Fruit fly (Drosophila melanogaster) whole organism, embryonic: ENCODE data around the gene Ac13E.

Experiments
- Aef1 ChIP-seq: fragments of 200-800 bp; sonication (Bioruptor generic); IDR thresholded peaks from 3 replicates; pipeline ENCODE4 v1.3.6; 2022; ENCODE audit warnings: missing biosample characterization, missing genetic modification characterization
- Bgb ChIP-seq: fragments of 200-800 bp; sonication (Bioruptor generic); IDR thresholded peaks from 2 replicates; pipeline ENCODE4 v1.3.6; 2022; ENCODE audit warnings: missing biosample characterization, missing genetic modification characterization; ENCODE audit not compliant: partially characterized antibody
- CG10147 ChIP-seq: fragments of 200-800 bp; sonication (Bioruptor generic); optimal IDR thresholded peaks from 2 replicates; lab custom pipeline; 2019; ENCODE audit warnings: missing biosample characterization, mild to moderate bottlenecking, missing genetic modification characterization, moderate library complexity
- CG10321 ChIP-seq: fragments of 200-800 bp; sonication (Bioruptor generic); IDR thresholded peaks from 2 replicates; pipeline ENCODE4 v1.3.6; 2022; ENCODE audit warnings: missing biosample characterization, missing genetic modification characterization
- CG10654 ChIP-seq: fragments of 200-800 bp; sonication (Bioruptor generic); optimal IDR thresholded peaks from 2 replicates; lab custom pipeline; 2016; ENCODE audit warnings: missing biosample characterization, missing genetic modification characterization
- CG12942 ChIP-seq: fragments of 200-800 bp; sonication (Bioruptor generic); optimal IDR thresholded peaks from 3 replicates; lab custom pipeline; 2016; ENCODE audit warnings: missing biosample characterization, missing genetic modification characterization
- CG13123 ChIP-seq: fragments of 200-800 bp; sonication (Bioruptor generic); optimal IDR thresholded peaks from 2 replicates; lab custom pipeline; 2016; ENCODE audit warnings: missing biosample characterization, missing genetic modification characterization
- CG14667 ChIP-seq: fragments of 200-800 bp; sonication (Bioruptor generic); IDR thresholded peaks from 2 replicates; pipeline ENCODE4 v1.3.6; 2022; ENCODE audit warnings: missing biosample characterization, missing genetic modification characterization
- CG15601 ChIP-seq: fragments of 200-800 bp; sonication (Bioruptor generic); optimal IDR thresholded peaks from 3 replicates; lab custom pipeline; 2019; ENCODE audit warnings: missing biosample characterization, mild to moderate bottlenecking, missing genetic modification characterization, moderate library complexity
- CG15696 ChIP-seq: fragments of 200-800 bp; sonication (Bioruptor generic); optimal IDR thresholded peaks from 2 replicates; lab custom pipeline; 2019; ENCODE audit warnings: missing biosample characterization, mild to moderate bottlenecking, missing genetic modification characterization, moderate library complexity
- CG16863 ChIP-seq: fragments of 200-800 bp; sonication (Bioruptor generic); optimal IDR thresholded peaks from 3 replicates; lab custom pipeline; 2016; ENCODE audit warnings: missing biosample characterization, missing genetic modification characterization
- CG17361 ChIP-seq: fragments of 200-800 bp; sonication (Bioruptor generic); IDR thresholded peaks from 3 replicates; pipeline ENCODE4 v1.3.6; 2022; ENCODE audit warnings: missing biosample characterization, missing genetic modification characterization
- CG2875 ChIP-seq: fragments of 200-800 bp; sonication (Bioruptor generic); optimal IDR thresholded peaks from 2 replicates; lab custom pipeline; 2017; ENCODE audit warnings: missing biosample characterization, mild to moderate bottlenecking, missing genetic modification characterization, missing genetic modification reagents
- CG30403 ChIP-seq: fragments of 200-800 bp; sonication (Bioruptor generic); optimal IDR thresholded peaks from 3 replicates; lab custom pipeline; 2016; ENCODE audit warnings: missing biosample characterization, missing genetic modification characterization
- CG31365 ChIP-seq: fragments of 200-800 bp; sonication (Bioruptor generic); optimal IDR thresholded peaks from 2 replicates; lab custom pipeline; 2018; ENCODE audit warnings: missing biosample characterization, mild to moderate bottlenecking, missing genetic modification characterization
- CG31441 ChIP-seq: fragments of 200-800 bp; sonication (Bioruptor generic); IDR thresholded peaks from 2 replicates; pipeline ENCODE4 v1.3.6; 2022; ENCODE audit warnings: missing biosample characterization, missing genetic modification characterization
- CG34422 ChIP-seq: fragments of 200-800 bp; sonication (Bioruptor generic); IDR thresholded peaks from 3 replicates; pipeline ENCODE4 v1.3.6; 2022; ENCODE audit warnings: missing biosample characterization, missing genetic modification characterization
- CG3847 ChIP-seq: fragments of 200-800 bp; sonication (Bioruptor generic); IDR thresholded peaks from 2 replicates; pipeline ENCODE4 v1.3.6; 2022; ENCODE audit warnings: missing biosample characterization, missing genetic modification characterization
- CG4328 ChIP-seq: fragments of 200-800 bp; sonication (Bioruptor generic); optimal IDR thresholded peaks from 3 replicates; lab custom pipeline; 2017; ENCODE audit warnings: missing biosample characterization, missing genetic modification reagents, missing genetic modification characterization
- CG43689 ChIP-seq: fragments of 200-800 bp; sonication (Bioruptor generic); IDR thresholded peaks from 2 replicates; pipeline ENCODE4 v1.3.6; 2022; ENCODE audit warnings: missing biosample characterization, missing genetic modification characterization
- CG4404 ChIP-seq: fragments of 200-800 bp; sonication (Bioruptor generic); IDR thresholded peaks from 2 replicates; pipeline ENCODE4 v1.3.6; 2022; ENCODE audit warnings: missing biosample characterization, missing genetic modification characterization
- CG6175 ChIP-seq: fragments of 200-800 bp; sonication (Bioruptor generic); IDR thresholded peaks from 3 replicates; pipeline ENCODE4 v1.3.6; 2022; ENCODE audit warnings: missing biosample characterization, missing genetic modification characterization
- CG6272 ChIP-seq: fragments of 200-800 bp; sonication (Bioruptor generic); IDR thresholded peaks from 2 replicates; pipeline ENCODE4 v1.3.6; 2022; ENCODE audit warnings: missing biosample characterization, missing genetic modification characterization
- CG8290 ChIP-seq, 3 experiments: fragments of 200-800 bp; sonication (Bioruptor generic); optimal IDR thresholded peaks; 2 replicates each; lab custom pipeline; 2016 to 2019; ENCODE audit warnings: missing biosample characterization in 3 of 3, missing genetic modification characterization in 3 of 3, mild to moderate bottlenecking in 2 of 3, moderate library complexity in 1 of 3
- CG8478 ChIP-seq: fragments of >200 bp; optimal IDR thresholded peaks from 2 replicates; lab custom pipeline; 2018
- CG8765 ChIP-seq: fragments of 200-800 bp; sonication (Bioruptor generic); IDR thresholded peaks from 2 replicates; pipeline ENCODE4 v1.3.6; 2022; ENCODE audit warnings: missing biosample characterization, missing genetic modification characterization
- CG9797 ChIP-seq: fragments of 200-800 bp; sonication (Bioruptor generic); optimal IDR thresholded peaks from 3 replicates; lab custom pipeline; 2018; ENCODE audit warnings: missing biosample characterization, mild to moderate bottlenecking, missing genetic modification characterization
- D19B ChIP-seq: fragments of 200-800 bp; sonication (Bioruptor generic); optimal IDR thresholded peaks from 2 replicates; lab custom pipeline; 2017; ENCODE audit warnings: missing biosample characterization, mild to moderate bottlenecking, missing genetic modification characterization
- Dek ChIP-seq: fragments of 200-800 bp; sonication (Bioruptor generic); optimal IDR thresholded peaks from 3 replicates; lab custom pipeline; 2019; ENCODE audit warnings: missing biosample characterization, mild to moderate bottlenecking, missing genetic modification characterization, moderate library complexity
- Gug ChIP-seq: fragments of 200-800 bp; sonication (Bioruptor generic); IDR thresholded peaks from 4 replicates; pipeline ENCODE4 v1.3.6; 2022; ENCODE audit warnings: missing biosample characterization, missing genetic modification characterization
- H2.0 ChIP-seq: fragments of 200-800 bp; sonication (Bioruptor generic); IDR thresholded peaks from 2 replicates; pipeline ENCODE4 v1.3.6; 2022; ENCODE audit warnings: missing biosample characterization, missing genetic modification characterization
- Hsf ChIP-seq: fragments of 200-800 bp; sonication (Bioruptor generic); optimal IDR thresholded peaks from 3 replicates; lab custom pipeline; 2016; ENCODE audit warnings: missing biosample characterization, missing genetic modification characterization
- Meics ChIP-seq: fragments of 200-800 bp; sonication (Bioruptor generic); optimal IDR thresholded peaks from 2 replicates; lab custom pipeline; 2017; ENCODE audit warnings: missing biosample characterization, mild to moderate bottlenecking, missing genetic modification characterization
- NC2α ChIP-seq: fragments of 200-800 bp; sonication (Bioruptor generic); optimal IDR thresholded peaks from 2 replicates; lab custom pipeline; 2016; ENCODE audit warnings: missing biosample characterization, missing genetic modification characterization
- Scr ChIP-seq: fragments of 200-800 bp; sonication (Bioruptor generic); IDR thresholded peaks from 2 replicates; pipeline ENCODE4 v1.3.6; 2022; ENCODE audit warnings: missing biosample characterization, missing genetic modification characterization; ENCODE audit not compliant: partially characterized antibody
- Ssrp ChIP-seq: fragments of 200-800 bp; sonication (Bioruptor generic); optimal IDR thresholded peaks from 2 replicates; lab custom pipeline; 2018; ENCODE audit warnings: missing biosample characterization, mild to moderate bottlenecking, missing genetic modification characterization, moderate library complexity
- Taf1 ChIP-seq: fragments of 200-800 bp; sonication (Bioruptor generic); IDR thresholded peaks from 2 replicates; pipeline ENCODE4 v1.3.6; 2022; ENCODE audit warnings: missing biosample characterization, missing genetic modification characterization
- Xbp1 ChIP-seq: fragments of 200-800 bp; sonication (Bioruptor generic); optimal IDR thresholded peaks from 3 replicates; lab custom pipeline; 2016; ENCODE audit warnings: missing biosample characterization, mild to moderate bottlenecking, missing genetic modification characterization
- br ChIP-seq: fragments of >200 bp; optimal IDR thresholded peaks from 2 replicates; lab custom pipeline; 2017
- dimm ChIP-seq: fragments of 200-800 bp; sonication (Bioruptor generic); IDR thresholded peaks from 2 replicates; pipeline ENCODE4 v1.3.6; 2022; ENCODE audit warnings: missing biosample characterization, missing genetic modification characterization
- fd64A ChIP-seq: fragments of 200-800 bp; sonication (Bioruptor generic); optimal IDR thresholded peaks from 3 replicates; lab custom pipeline; 2018; ENCODE audit warnings: missing biosample characterization, mild to moderate bottlenecking, missing genetic modification characterization
- luna ChIP-seq: fragments of 200-800 bp; sonication (Bioruptor generic); optimal IDR thresholded peaks from 2 replicates; lab custom pipeline; 2016; ENCODE audit warnings: missing biosample characterization, missing genetic modification characterization
- mam ChIP-seq: fragments of 200-800 bp; sonication (Bioruptor generic); optimal IDR thresholded peaks from 3 replicates; lab custom pipeline; 2016; ENCODE audit warnings: missing biosample characterization, missing genetic modification characterization
- nerfin-2 ChIP-seq: fragments of 200-800 bp; sonication (Bioruptor generic); IDR thresholded peaks from 2 replicates; pipeline ENCODE4 v1.3.6; 2022; ENCODE audit warnings: missing biosample characterization, missing genetic modification characterization; ENCODE audit not compliant: partially characterized antibody
- nmo ChIP-seq: fragments of 200-800 bp; sonication (Bioruptor generic); optimal IDR thresholded peaks from 2 replicates; lab custom pipeline; 2018; ENCODE audit warnings: missing biosample characterization, mild to moderate bottlenecking, missing genetic modification characterization, moderate library complexity
- psq ChIP-seq: fragments of 200-800 bp; sonication (Bioruptor generic); optimal IDR thresholded peaks from 2 replicates; lab custom pipeline; 2017; ENCODE audit warnings: missing biosample characterization, missing genetic modification characterization
- row ChIP-seq: fragments of 200-800 bp; sonication (Bioruptor generic); IDR thresholded peaks from 3 replicates; pipeline ENCODE4 v1.3.6; 2022; ENCODE audit warnings: missing biosample characterization, missing genetic modification characterization
- slou ChIP-seq: fragments of 200-800 bp; sonication (Bioruptor generic); optimal IDR thresholded peaks from 3 replicates; lab custom pipeline; 2016; ENCODE audit warnings: missing biosample characterization, missing genetic modification characterization
- tup ChIP-seq: fragments of 200-800 bp; sonication (Bioruptor generic); optimal IDR thresholded peaks from 2 replicates; lab custom pipeline; 2016; ENCODE audit warnings: missing biosample characterization, mild to moderate bottlenecking, missing genetic modification characterization, moderate library complexity
- wek ChIP-seq: fragments of 200-800 bp; sonication (Bioruptor generic); optimal IDR thresholded peaks from 3 replicates; lab custom pipeline; 2018; ENCODE audit warnings: missing biosample characterization, mild to moderate bottlenecking, missing genetic modification characterization, moderate library complexity
- wor ChIP-seq: fragments of 200-800 bp; sonication (Bioruptor generic); IDR thresholded peaks from 2 replicates; pipeline ENCODE4 v1.3.6; 2022; ENCODE audit warnings: missing biosample characterization, missing genetic modification characterization
- z ChIP-seq: fragments of 200-800 bp; sonication (Bioruptor generic); IDR thresholded peaks from 3 replicates; pipeline ENCODE4 v1.3.6; 2022; ENCODE audit warnings: missing biosample characterization, missing genetic modification characterization

Ac13E gene

dm6 chrX:15579579-15579978 is 25.5 kb upstream of the Ac13E start (continued):
- peak; percentile 84 for TF ChIP-seq CG31441 (GFP tag; lab: Robert Waterston, UW)
- TF ChIP-seq CG10654 (GFP tag; lab: Kevin White, UChicago): peak; percentile 82
- peak; percentile 79 for TF ChIP-seq CG31365
- peak; percentile 84 for TF ChIP-seq CG12942 (GFP tag; lab: Kevin White, UChicago)
- peak; percentile 88 for TF ChIP-seq CG30403 (GFP tag; lab: Kevin White, UChicago)
- TF ChIP-seq Aef1 (GFP tag; lab: Robert Waterston, UW): peak; percentile 93
- peak; percentile 84 for TF ChIP-seq NC2α
- peak; percentile 82 for TF ChIP-seq tup
- TF ChIP-seq CG6272: peak; percentile 86
- TF ChIP-seq Xbp1 (GFP tag; lab: Kevin White, UChicago): peak; percentile 92
- peak; percentile 70 for TF ChIP-seq wor (GFP tag; lab: Robert Waterston, UW)
- TF ChIP-seq Scr (GFP tag; lab: Robert Waterston, UW): no peak
- TF ChIP-seq CG8290 (GFP tag; optimal IDR thresholded peaks at IDR 0.05; lab: Kevin White, UChicago): peak; percentile 74
- TF ChIP-seq CG8290 (tag; optimal IDR thresholded peaks at IDR 0.05; lab: Kevin White, UChicago): peak; percentile 56 to 99
- TF ChIP-seq Bgb (GFP tag; lab: Robert Waterston, UW): no peak
- peak; percentile 89 for TF ChIP-seq H2.0 (GFP tag; lab: Robert Waterston, UW)
- TF ChIP-seq z (GFP tag; lab: Robert Waterston, UW): peak; percentile 54; the same call in 1 of the 3 replicates
- peak; percentile 88 for TF ChIP-seq luna (GFP tag; lab: Kevin White, UChicago)
- TF ChIP-seq CG8478 (lab: Kevin White, UChicago): no peak
- peak; percentile 83 for TF ChIP-seq Ssrp
- peak; percentile 89 for TF ChIP-seq CG8765 (GFP tag; lab: Robert Waterston, UW)
- peak; percentile 91 for TF ChIP-seq CG6175
- TF ChIP-seq nerfin-2 (GFP tag; lab: Robert Waterston, UW): no peak
- TF ChIP-seq mam: peak; percentile 95
- peak; percentile 89 for TF ChIP-seq nmo
- TF ChIP-seq fd64A (GFP tag; lab: Kevin White, UChicago): peak; percentile 79
- peak; percentile 94 for TF ChIP-seq row (GFP tag; lab: Robert Waterston, UW)
- TF ChIP-seq CG14667 (GFP tag; lab: Robert Waterston, UW): peak; percentile 90
- TF ChIP-seq CG10147 (GFP tag; lab: Kevin White, UChicago): peak; percentile 88
- TF ChIP-seq CG4328 (GFP tag; lab: Kevin White, UChicago): peak; percentile 64
- TF ChIP-seq D19B: peak; percentile 82
- peak; percentile 77 for TF ChIP-seq slou (GFP tag; lab: Kevin White, UChicago)
- peak; percentile 88 for TF ChIP-seq Dek (tag; lab: Kevin White, UChicago)
- TF ChIP-seq br (lab: Kevin White, UChicago): no peak
- TF ChIP-seq CG3847 (GFP tag; lab: Robert Waterston, UW): peak; percentile 94
- TF ChIP-seq Taf1 (GFP tag; lab: Robert Waterston, UW): peak; percentile 93
- TF ChIP-seq Hsf (GFP tag; lab: Kevin White, UChicago): peak; percentile 90
- peak; percentile 73 for TF ChIP-seq CG2875 (GFP tag; lab: Kevin White, UChicago)
- TF ChIP-seq Gug (GFP tag; lab: Robert Waterston, UW): peak; percentile 95
- TF ChIP-seq Meics (GFP tag; lab: Kevin White, UChicago): peak; percentile 93
- TF ChIP-seq CG9797 (GFP tag; lab: Kevin White, UChicago): peak; percentile 13
- peak; percentile 71 for TF ChIP-seq CG10321 (GFP tag; lab: Robert Waterston, UW)
- peak; percentile 86 for TF ChIP-seq CG17361 (GFP tag; lab: Robert Waterston, UW)
- TF ChIP-seq CG15696 (tag; lab: Kevin White, UChicago): peak; percentile 89
- peak; percentile 91 for TF ChIP-seq CG16863 (GFP tag; lab: Kevin White, UChicago)
- peak; percentile 64 for TF ChIP-seq wek (GFP tag; lab: Kevin White, UChicago)
- TF ChIP-seq psq (GFP tag; lab: Kevin White, UChicago): peak; percentile 28
- peak; percentile 91 for TF ChIP-seq CG4404
- peak; percentile 75 for TF ChIP-seq dimm (GFP tag; lab: Robert Waterston, UW)
- TF ChIP-seq CG34422 (GFP tag; lab: Robert Waterston, UW): peak; percentile 94
- TF ChIP-seq CG43689 (GFP tag; lab: Robert Waterston, UW): peak; percentile 69
- peak; percentile 85 for TF ChIP-seq CG15601 (tag; lab: Kevin White, UChicago)
- peak; percentile 81 for TF ChIP-seq CG13123
